Worm (Caenorhabditis elegans): ENCODE measurements around the gene Y116A8C.467.

DNA sequence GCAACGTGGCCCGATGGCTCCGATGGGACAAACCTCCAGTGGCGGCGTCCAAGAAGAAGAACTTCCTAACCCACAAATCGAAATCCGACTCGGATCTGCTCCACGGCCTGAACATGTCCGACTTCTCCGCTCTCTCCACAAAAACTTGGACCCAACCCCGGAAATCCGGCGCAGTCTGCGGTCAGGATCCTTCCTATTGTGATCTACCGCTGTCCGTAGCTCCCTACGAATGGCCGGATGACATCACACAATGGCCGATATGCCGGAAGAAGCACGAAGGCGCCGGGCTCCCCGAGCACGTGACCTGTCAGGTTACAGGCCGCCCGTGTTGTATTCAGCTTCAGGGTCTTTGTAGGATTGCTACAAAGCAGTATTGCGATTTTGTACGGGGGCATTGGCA lies 53.3 kb downstream of the Y116A8C.467 start:
- TF ChIP-seq unc-55 (GFP tag; optimal IDR thresholded peaks at IDR 0.05) (no peak), pqm-1 (tag; optimal IDR thresholded peaks at IDR 0.05) (no peak), unc-42 (tag; optimal IDR thresholded peaks at IDR 0.05) (no peak), madf-2 (tag; optimal IDR thresholded peaks at IDR 0.05) (no peak), mec-3 (tag; optimal IDR thresholded peaks at IDR 0.05; ENCODE audit: borderline replicate concordance) (no peak), ets-4 (tag; optimal IDR thresholded peaks at IDR 0.05) (no peak), ahr-1 (tag; optimal IDR thresholded peaks at IDR 0.05) (no peak), ceh-14 (tag; optimal IDR thresholded peaks at IDR 0.05) (no peak), hlh-13 (GFP tag; optimal IDR thresholded peaks at IDR 0.05) (no peak), lim-6 (tag; optimal IDR thresholded peaks at IDR 0.05) (no peak), lin-11 (tag; optimal IDR thresholded peaks at IDR 0.05) (no peak)

Measured in whole organism, late embryonic.